Worm (Caenorhabditis elegans) whole organism, young adult: Measurements from ENCODE around the gene mig-22.

Experiments used
- B0261.1 ChIP-seq: sonication (generic microtip); optimal IDR thresholded peaks from 2 replicates; lab custom pipeline; 2016; ENCODE audit warnings: mild to moderate bottlenecking, missing genetic modification characterization, moderate library complexity, missing compliant biosample characterization
- ama-1 ChIP-seq, 3 experiments: fragments of 150-350 bp in 1 of 3; sonication (generic microtip) in 2 of 3; optimal IDR thresholded peaks; 2 replicates each; lab custom pipeline; 2014 to 2018; ENCODE audit warnings: missing biosample characterization in 2 of 3, missing genetic modification characterization in 2 of 3, missing genetic modification reagents in 2 of 3
- aptf-3 ChIP-seq: fragments of 200-800 bp; sonication (Bioruptor generic); IDR thresholded peaks from 2 replicates; pipeline ENCODE4 v1.3.6; 2022; ENCODE audit warnings: missing genetic modification characterization, missing compliant biosample characterization
- attf-5 ChIP-seq: fragments of 200-800 bp; sonication (Bioruptor generic); optimal IDR thresholded peaks from 2 replicates; lab custom pipeline; 2018; ENCODE audit warnings: mild to moderate bottlenecking, missing genetic modification characterization, missing compliant biosample characterization
- bed-2 ChIP-seq: fragments of 200-800 bp; sonication (Bioruptor generic); IDR thresholded peaks from 2 replicates; pipeline ENCODE4 v1.3.6; 2022; ENCODE audit warnings: missing genetic modification reagents, missing genetic modification characterization, missing compliant biosample characterization
- ccch-3 ChIP-seq: fragments of 200-800 bp; sonication (Bioruptor generic); optimal IDR thresholded peaks from 2 replicates; lab custom pipeline; 2018; ENCODE audit warnings: mild to moderate bottlenecking, missing genetic modification characterization, missing compliant biosample characterization
- cebp-2 ChIP-seq: fragments of 200-800 bp; sonication (Bioruptor generic); IDR thresholded peaks from 2 replicates; pipeline ENCODE4 v1.3.6; 2022; ENCODE audit warnings: missing genetic modification characterization, missing compliant biosample characterization
- egl-18 ChIP-seq: fragments of 200-800 bp; sonication (Bioruptor generic); IDR thresholded peaks from 2 replicates; pipeline ENCODE4 v1.3.6; 2022; ENCODE audit warnings: missing genetic modification reagents, missing genetic modification characterization, missing compliant biosample characterization
- hmg-20 ChIP-seq: fragments of 200-800 bp; sonication (Bioruptor generic); IDR thresholded peaks from 2 replicates; pipeline ENCODE4 v1.3.6; 2022; ENCODE audit warnings: missing genetic modification reagents, missing genetic modification characterization, missing compliant biosample characterization
- lsy-27 ChIP-seq: sonication (generic microtip); optimal IDR thresholded peaks from 2 replicates; lab custom pipeline; 2017; ENCODE audit warnings: missing genetic modification characterization, mild to moderate bottlenecking, missing compliant biosample characterization, antibody characterized with exemption, missing genotype, borderline replicate concordance; ENCODE audit not compliant: insufficient read depth
- mxl-1 ChIP-seq: sonication (generic microtip); optimal IDR thresholded peaks from 2 replicates; lab custom pipeline; 2016; ENCODE audit warnings: missing genetic modification characterization, missing compliant biosample characterization
- nfya-2 ChIP-seq: fragments of 200-800 bp; sonication (Bioruptor generic); IDR thresholded peaks from 2 replicates; pipeline ENCODE4 v1.3.6; 2022; ENCODE audit warnings: missing genetic modification reagents, missing genetic modification characterization, missing compliant biosample characterization
- sea-2 ChIP-seq: fragments of 200-800 bp; sonication (Bioruptor generic); IDR thresholded peaks from 2 replicates; pipeline ENCODE4 v1.3.6; 2022; ENCODE audit warnings: missing genetic modification characterization, missing compliant biosample characterization
- ztf-18 ChIP-seq: sonication (generic microtip); optimal IDR thresholded peaks from 2 replicates; lab custom pipeline; 2016; ENCODE audit warnings: missing genotype, mild to moderate bottlenecking, missing genetic modification characterization, missing compliant biosample characterization

DNA sequence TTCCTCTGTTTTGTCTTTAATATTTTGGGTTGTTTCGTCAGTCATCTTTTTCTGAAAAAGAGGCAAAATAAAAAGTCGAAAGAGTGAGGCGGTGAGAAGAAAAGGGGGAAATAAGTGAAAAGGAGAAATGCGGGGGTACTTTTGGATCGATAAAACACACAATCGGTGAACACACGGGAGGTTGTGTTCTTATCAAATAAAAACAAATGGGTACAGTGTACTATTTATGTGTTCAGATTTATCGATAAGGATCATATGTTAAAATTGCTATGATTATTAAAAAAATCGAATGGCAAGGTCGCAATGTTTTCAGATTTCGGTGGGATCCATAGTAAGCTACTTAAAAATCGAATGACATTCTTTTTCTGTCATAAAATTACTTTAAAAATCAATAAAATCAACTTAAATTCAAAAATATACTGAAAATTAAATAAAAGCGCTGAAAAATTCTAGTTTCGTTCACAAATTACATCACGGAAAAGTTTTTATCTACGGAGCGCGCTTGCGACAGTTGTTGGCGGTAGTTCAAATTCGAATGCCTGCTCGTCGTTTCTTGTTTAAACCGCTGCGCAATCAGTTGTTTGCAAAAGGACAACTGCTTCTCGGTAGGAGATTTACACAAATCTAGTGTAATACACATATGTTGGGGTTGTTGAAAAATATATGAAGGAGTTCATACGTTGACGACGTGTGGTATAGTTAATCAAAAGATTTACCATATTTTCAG is 42.3 kb upstream of the mig-22 start, which contains the start of gene prx-19:
- TF ChIP-seq ztf-18 (tag; lab: Kevin White, UChicago), result no peak
- no peak for TF ChIP-seq lsy-27 (tag; lab: Kevin White, UChicago)
- TF ChIP-seq bed-2 (GFP tag; lab: Robert Waterston, UW), result no peak
- no peak for TF ChIP-seq mxl-1 (tag; lab: Kevin White, UChicago)
- TF ChIP-seq attf-5 (GFP tag; lab: Kevin White, UChicago), result no peak
- no peak for TF ChIP-seq cebp-2
- TF ChIP-seq ama-1 (optimal IDR thresholded peaks at IDR 0.05; lab: Kevin White, UChicago), result no peak
- no peak for TF ChIP-seq ama-1 (GFP tag; optimal IDR thresholded peaks at IDR 0.05; lab: Kevin White, UChicago)
- no peak for TF ChIP-seq hmg-20 (GFP tag; lab: Robert Waterston, UW)
- TF ChIP-seq nfya-2 (GFP tag; lab: Robert Waterston, UW), result no peak
- TF ChIP-seq sea-2 (GFP tag; lab: Robert Waterston, UW), result no peak
- TF ChIP-seq B0261.1 (tag; lab: Kevin White, UChicago), result no peak
- no peak for TF ChIP-seq aptf-3 (GFP tag; lab: Robert Waterston, UW)
- TF ChIP-seq ccch-3 (GFP tag; lab: Kevin White, UChicago), result no peak
- TF ChIP-seq egl-18 (GFP tag; lab: Robert Waterston, UW), result no peak
